Worm (Caenorhabditis elegans) whole organism, L1 larva: Measurements from ENCODE around the gene srh-71.

Source experiments
- dpl-1 ChIP-seq, 3 experiments: fragments of 150-350 bp in 2 of 3; sonication (generic microtip) in 1 of 3; optimal IDR thresholded peaks; 2 replicates each; lab custom pipeline; 2014 to 2017; ENCODE audit warnings: missing biosample characterization in 3 of 3, missing genetic modification characterization in 3 of 3, missing genetic modification reagents in 3 of 3
- fos-1 ChIP-seq: fragments of 150-350 bp; optimal IDR thresholded peaks from 2 replicates; lab custom pipeline; 2014; ENCODE audit warnings: missing biosample characterization, missing genetic modification characterization
- lsy-2 ChIP-seq, 2 experiments: fragments of 150-350 bp; optimal IDR thresholded peaks; 2 replicates each; lab custom pipeline; 2014; ENCODE audit warnings: missing biosample characterization in 2 of 2, missing genetic modification characterization in 2 of 2
- nhr-11 ChIP-seq: fragments of 150-350 bp; optimal IDR thresholded peaks from 2 replicates; lab custom pipeline; 2014; ENCODE audit warnings: missing biosample characterization, missing genetic modification characterization
- nhr-76 ChIP-seq: sonication (generic microtip); optimal IDR thresholded peaks from 2 replicates; lab custom pipeline; 2017; ENCODE audit warnings: missing biosample characterization, missing genetic modification characterization
- nhr-90 ChIP-seq: sonication (generic microtip); optimal IDR thresholded peaks from 2 replicates; lab custom pipeline; 2016; ENCODE audit warnings: mild to moderate bottlenecking, missing genetic modification characterization, missing compliant biosample characterization; ENCODE audit not compliant: poor library complexity
- snpc-4 ChIP-seq: fragments of 150-350 bp; optimal IDR thresholded peaks from 2 replicates; lab custom pipeline; 2014; ENCODE audit warnings: missing biosample characterization, missing genetic modification characterization
- unc-30 ChIP-seq: sonication (generic microtip); optimal IDR thresholded peaks from 2 replicates; lab custom pipeline; 2017; ENCODE audit warnings: missing biosample characterization, missing genetic modification characterization
- unc-62 ChIP-seq: fragments of 150-350 bp; optimal IDR thresholded peaks from 2 replicates; lab custom pipeline; 2014; ENCODE audit warnings: missing biosample characterization, missing genetic modification reagents, missing genetic modification characterization
- ztf-11 ChIP-seq, 2 experiments: sonication (generic microtip); optimal IDR thresholded peaks; 2 replicates each; lab custom pipeline; 2016 to 2017; ENCODE audit warnings: missing genetic modification characterization in 2 of 2, missing biosample characterization in 1 of 2, missing compliant biosample characterization in 1 of 2
- ztf-4 ChIP-seq: fragments of 150-350 bp; optimal IDR thresholded peaks from 2 replicates; lab custom pipeline; 2014; ENCODE audit warnings: missing biosample characterization, missing genetic modification characterization

ce11 chrII:3108101-3108500, 15.2 kb upstream of the srh-71 start:
- TF ChIP-seq ztf-4 (tag; lab: Kevin White, UChicago) (no peak), dpl-1 (GFP tag; optimal IDR thresholded peaks at IDR 0.05; lab: Kevin White, UChicago) (no peak), nhr-11 (tag; lab: Kevin White, UChicago) (no peak), unc-62 (GFP tag; lab: Kevin White, UChicago) (no peak), nhr-76 (no peak), unc-30 (no peak), snpc-4 (tag; lab: Kevin White, UChicago) (no peak), ztf-11 (tag; optimal IDR thresholded peaks at IDR 0.05; lab: Kevin White, UChicago) (no peak), lsy-2 (tag; optimal IDR thresholded peaks at IDR 0.05; lab: Kevin White, UChicago) (no peak), fos-1 (tag; lab: Kevin White, UChicago) (no peak), nhr-90 (tag; lab: Kevin White, UChicago) (no peak)
